Worm (Caenorhabditis elegans) whole organism, L3 larva: ENCODE measurements around the gene snpc-1.3.

Source experiments
- ZK546.5 ChIP-seq: sonication (generic microtip); optimal IDR thresholded peaks from 2 replicates; lab custom pipeline; 2017; ENCODE audit warnings: missing biosample characterization, missing genetic modification characterization
- elt-2 ChIP-seq: sonication (generic microtip); optimal IDR thresholded peaks from 2 replicates; lab custom pipeline; 2016; ENCODE audit warnings: missing genetic modification reagents, mild to moderate bottlenecking, missing genetic modification characterization, missing compliant biosample characterization
- elt-3 ChIP-seq, 3 experiments: fragments of 150-350 bp in 1 of 3; sonication (generic microtip) in 2 of 3; optimal IDR thresholded peaks; 2 replicates in 2 of 3; 4 replicates in 1 of 3; lab custom pipeline; 2014 to 2017; ENCODE audit warnings: missing biosample characterization in 3 of 3, missing genetic modification characterization in 3 of 3
- nhr-237 ChIP-seq: fragments of 150-350 bp; optimal IDR thresholded peaks from 2 replicates; lab custom pipeline; 2014; ENCODE audit warnings: missing biosample characterization, missing genetic modification characterization
- nhr-76 ChIP-seq: fragments of 150-350 bp; sonication (generic microtip); optimal IDR thresholded peaks from 5 replicates; lab custom pipeline; 2014; ENCODE audit warnings: missing biosample characterization, missing genetic modification characterization
- ztf-11 ChIP-seq: fragments of 150-350 bp; optimal IDR thresholded peaks from 2 replicates; lab custom pipeline; 2014; ENCODE audit warnings: missing biosample characterization, missing genetic modification characterization

DNA sequence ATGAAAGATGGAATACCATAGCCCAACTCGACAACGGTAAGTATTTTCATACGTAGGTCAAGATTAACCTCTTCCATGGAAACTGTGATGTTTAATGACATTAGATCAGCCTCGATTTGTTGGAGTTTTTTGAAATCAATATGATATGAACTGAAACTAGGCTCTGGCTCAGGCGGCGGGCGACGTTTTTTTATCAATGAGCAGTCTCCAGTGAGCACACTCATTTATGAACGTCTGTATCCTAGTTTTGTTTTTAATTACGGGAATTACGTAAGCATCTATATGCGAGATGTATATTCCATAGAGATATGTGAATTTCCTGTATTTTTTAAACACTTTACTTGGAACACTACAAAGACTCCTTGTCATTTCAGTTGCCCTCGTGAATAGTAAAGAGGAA, 23.9 kb upstream of the snpc-1.3 start, which contains the start of gene srg-67:
- TF ChIP-seq ztf-11 (tag; lab: Kevin White, UChicago) = no peak
- no peak for TF ChIP-seq elt-3 (tag; optimal IDR thresholded peaks at IDR 0.05; lab: Kevin White, UChicago)
- TF ChIP-seq elt-2 (tag; lab: Kevin White, UChicago) = no peak
- no peak for TF ChIP-seq ZK546.5 (tag; lab: Kevin White, UChicago)
- TF ChIP-seq nhr-76 = no peak
- no peak for TF ChIP-seq nhr-237 (tag; lab: Kevin White, UChicago)
